Fruit fly (Drosophila melanogaster): Measurements from ENCODE around the gene LanA.

Gene LanA

dm6 chr3L:6263896-6264841 is 46.3 kb upstream of the LanA start (continued):
- peak; percentile 39 for TF ChIP-seq dmrt99B (tag; optimal IDR thresholded peaks at IDR 0.05)
- TF ChIP-seq CG6254 (GFP tag; optimal IDR thresholded peaks at IDR 0.05), result no peak
- peak; percentile 55 for TF ChIP-seq PHDP (tag; optimal IDR thresholded peaks at IDR 0.05)
- no peak for TF ChIP-seq cg (GFP tag; optimal IDR thresholded peaks at IDR 0.05)
- TF ChIP-seq slou (GFP tag; optimal IDR thresholded peaks at IDR 0.05), result peak; percentile 45
- TF ChIP-seq usp (GFP tag; optimal IDR thresholded peaks at IDR 0.05), result no peak
- TF ChIP-seq Opbp (GFP tag; IDR thresholded peaks at IDR 0.05; ENCODE audit: partially characterized antibody), result peak; percentile 67; the same call in 2 of the 3 replicates
- TF ChIP-seq CG4707 (GFP tag; optimal IDR thresholded peaks at IDR 0.05), result peak; percentile 7
- peak; percentile 57 for TF ChIP-seq Camta (GFP tag; optimal IDR thresholded peaks at IDR 0.05)
- TF ChIP-seq CG8290 (GFP tag; optimal IDR thresholded peaks at IDR 0.05), result peak; percentile 27
- peak in 1 of 2 experiments; percentile 54 for TF ChIP-seq CG8290 (tag; optimal IDR thresholded peaks at IDR 0.05)
- TF ChIP-seq ems (GFP tag; optimal IDR thresholded peaks at IDR 0.05), result peak; percentile 36
- peak; percentile 54 for TF ChIP-seq CG13624 (GFP tag; optimal IDR thresholded peaks at IDR 0.05)
- TF ChIP-seq CG8924 (tag; optimal IDR thresholded peaks at IDR 0.05), result peak; percentile 4
- TF ChIP-seq CTCF (GFP tag; optimal IDR thresholded peaks at IDR 0.05), result peak; percentile 99
- no peak for TF ChIP-seq eyg (GFP tag; optimal IDR thresholded peaks at IDR 0.05)
- TF ChIP-seq hth (optimal IDR thresholded peaks at IDR 0.05), result no peak
- peak; percentile 34; the same call in 1 of the 2 replicates for TF ChIP-seq CG7372 (GFP tag; IDR thresholded peaks at IDR 0.05)
- peak; percentile 23 for TF ChIP-seq CG2678 (tag; optimal IDR thresholded peaks at IDR 0.05)
- TF ChIP-seq ewg (GFP tag; optimal IDR thresholded peaks at IDR 0.05), result peak; percentile 13
- TF ChIP-seq CG10979 (tag; optimal IDR thresholded peaks at IDR 0.05), result peak; percentile 78
- no peak for TF ChIP-seq yki (optimal IDR thresholded peaks at IDR 0.05)
- TF ChIP-seq chif (GFP tag; optimal IDR thresholded peaks at IDR 0.05), result peak; percentile 3 to 63
- TF ChIP-seq Sox102F (GFP tag; optimal IDR thresholded peaks at IDR 0.05), result peak; percentile 64
- TF ChIP-seq nau (GFP tag; optimal IDR thresholded peaks at IDR 0.05), result no peak
- TF ChIP-seq trh (GFP tag; optimal IDR thresholded peaks at IDR 0.05), result no peak
- peak; percentile 15 for TF ChIP-seq Dp (GFP tag; optimal IDR thresholded peaks at IDR 0.05)
- TF ChIP-seq pita (GFP tag; optimal IDR thresholded peaks at IDR 0.05), result peak; percentile 21
- TF ChIP-seq stc (GFP tag; IDR thresholded peaks at IDR 0.05), result no peak
- no peak for TF ChIP-seq CG6272 (GFP tag; IDR thresholded peaks at IDR 0.05)
- peak; percentile 50; the same call in 1 of the 3 replicates for TF ChIP-seq CG7963 (GFP tag; IDR thresholded peaks at IDR 0.05; ENCODE audit: partially characterized antibody)
- no peak for TF ChIP-seq CG14965 (GFP tag; optimal IDR thresholded peaks at IDR 0.05; ENCODE audit: borderline replicate concordance)
- TF ChIP-seq CG17186 (GFP tag; optimal IDR thresholded peaks at IDR 0.05), result no peak
- TF ChIP-seq Rx (GFP tag; IDR thresholded peaks at IDR 0.05), result peak; percentile 25; the same call in 1 of the 2 replicates
- TF ChIP-seq sd (tag; optimal IDR thresholded peaks at IDR 0.05), result peak; percentile 28
- TF ChIP-seq toy (GFP tag; IDR thresholded peaks at IDR 0.05), result no peak
- TF ChIP-seq kni (GFP tag; optimal IDR thresholded peaks at IDR 0.05), result no peak
- peak; percentile 68 for TF ChIP-seq vvl (GFP tag; IDR thresholded peaks at IDR 0.05)
- no peak for TF ChIP-seq eve (GFP tag; optimal IDR thresholded peaks at IDR 0.05)
- no peak for TF ChIP-seq CG4404 (GFP tag; IDR thresholded peaks at IDR 0.05)
- TF ChIP-seq fd102C (GFP tag; optimal IDR thresholded peaks at IDR 0.05), result no peak
- no peak for TF ChIP-seq CG7745 (tag; optimal IDR thresholded peaks at IDR 0.05)
